Worm (Caenorhabditis elegans): ENCODE data around the gene C07A4.2.

The C07A4.2 gene

DNA sequence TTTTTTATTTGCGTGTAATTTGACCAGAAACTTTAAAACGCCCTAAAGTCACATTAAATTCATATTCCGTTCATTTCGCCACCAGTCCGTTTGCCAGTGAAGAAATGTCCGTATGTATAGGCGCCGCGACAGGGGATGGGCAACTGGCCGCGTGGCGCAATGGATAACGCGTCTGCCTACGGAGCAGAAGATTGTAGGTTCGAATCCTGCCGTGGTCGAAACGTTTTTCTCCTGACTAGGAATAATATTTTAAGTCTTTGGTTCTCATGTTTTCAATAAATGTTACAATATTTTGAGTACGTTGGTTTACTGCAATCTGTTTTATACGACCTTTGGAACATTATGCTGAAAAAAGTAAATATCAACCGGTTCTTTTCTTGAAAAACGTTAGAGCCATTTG is 27.0 kb upstream of the C07A4.2 start (continued):
- 0 out of 2 replicates have a peak, but pooled peaks have one; percentile 11 for TF ChIP-seq B0019.2 (GFP tag; conservative IDR thresholded peaks at IDR 0.05)
- peak; percentile 64 for TF ChIP-seq K11D2.4 (GFP tag; IDR thresholded peaks at IDR 0.05)
- peak; percentile 19 for TF ChIP-seq F57A8.1 (GFP tag; optimal IDR thresholded peaks at IDR 0.05)
- TF ChIP-seq tlf-1 (GFP tag; optimal IDR thresholded peaks at IDR 0.05) = peak; percentile 41
- TF ChIP-seq ama-1 (optimal IDR thresholded peaks at IDR 0.05) = no peak
- TF ChIP-seq ama-1 (GFP tag; optimal IDR thresholded peaks at IDR 0.05) = peak; percentile 62 to 75
- TF ChIP-seq tbp1 (GFP tag; optimal IDR thresholded peaks at IDR 0.05) = peak; percentile 95
- peak; percentile 57 for TF ChIP-seq hlh-12 (tag; optimal IDR thresholded peaks at IDR 0.05)
- TF ChIP-seq snpc-3.4 (tag; optimal IDR thresholded peaks at IDR 0.05) = peak; percentile 69
- peak; percentile 55 for TF ChIP-seq gei-17 (GFP tag; optimal IDR thresholded peaks at IDR 0.05)
- TF ChIP-seq nhr-90 (tag; optimal IDR thresholded peaks at IDR 0.05) = peak; percentile 75
- peak; percentile 33; the same call in 1 of the 2 replicates for TF ChIP-seq egl-44 (GFP tag; IDR thresholded peaks at IDR 0.05)
- TF ChIP-seq mxl-1 (tag; optimal IDR thresholded peaks at IDR 0.05) = peak; percentile 62
- peak; percentile 80; the same call in 1 of the 2 replicates for TF ChIP-seq sea-2 (GFP tag; IDR thresholded peaks at IDR 0.05)
- no peak for TF ChIP-seq ets-4 (GFP tag; optimal IDR thresholded peaks at IDR 0.05)
- TF ChIP-seq mes-4 (tag; optimal IDR thresholded peaks at IDR 0.05) = peak; percentile 37
- TF ChIP-seq rec-8 (tag; optimal IDR thresholded peaks at IDR 0.05) = peak; percentile 68 to 88
- TF ChIP-seq dox-1 (GFP tag; IDR thresholded peaks at IDR 0.05) = peak; percentile 85
- TF ChIP-seq attf-5 (GFP tag; optimal IDR thresholded peaks at IDR 0.05) = peak; percentile 66
- peak; percentile 70 for TF ChIP-seq nhr-179 (tag; optimal IDR thresholded peaks at IDR 0.05)
- TF ChIP-seq ztf-28 (GFP tag; IDR thresholded peaks at IDR 0.05) = peak; percentile 72
- TF ChIP-seq snpc-1.3 (tag; optimal IDR thresholded peaks at IDR 0.05; ENCODE audit: insufficient read depth) = peak; percentile 73
- TF ChIP-seq ceh-100 (GFP tag; IDR thresholded peaks at IDR 0.05) = peak; percentile 48; the same call in 1 of the 2 replicates
- peak; percentile 90 for TF ChIP-seq B0261.1 (tag; optimal IDR thresholded peaks at IDR 0.05)
- peak; percentile 60 for TF ChIP-seq ztf-18 (tag; optimal IDR thresholded peaks at IDR 0.05)
- TF ChIP-seq Y79H2A.3 (GFP tag; conservative IDR thresholded peaks at IDR 0.05) = no peak
- 0 out of 2 replicates have a peak, but pooled peaks have one; percentile 21 for TF ChIP-seq Y95B8A.8 (GFP tag; IDR thresholded peaks at IDR 0.05)
- TF ChIP-seq repo-1 (tag; optimal IDR thresholded peaks at IDR 0.05) = peak; percentile 84
- no peak for TF ChIP-seq hsf-1 (GFP tag; IDR thresholded peaks at IDR 0.05)
- peak; percentile 11 for TF ChIP-seq F22D6.2 (tag; optimal IDR thresholded peaks at IDR 0.05)
- TF ChIP-seq F52B5.7 (tag; optimal IDR thresholded peaks at IDR 0.05) = peak; percentile 63
- TF ChIP-seq ceh-27 (GFP tag; optimal IDR thresholded peaks at IDR 0.05) = peak; percentile 63
- TF ChIP-seq rcor-1 (GFP tag; IDR thresholded peaks at IDR 0.05) = peak; percentile 74
- peak; percentile 59 for TF ChIP-seq athp-1 (tag; optimal IDR thresholded peaks at IDR 0.05)
- peak; percentile 38 for TF ChIP-seq somi-1 (GFP tag; optimal IDR thresholded peaks at IDR 0.05)
- peak; percentile 1 for TF ChIP-seq F23B12.7 (tag; optimal IDR thresholded peaks at IDR 0.05; ENCODE audit: insufficient read depth)
- TF ChIP-seq snpc-4 (GFP tag; optimal IDR thresholded peaks at IDR 0.05) = peak; percentile 74
- peak in 3 of 4 experiments; percentile 44 to 69 (median 48) for TF ChIP-seq snpc-4 (tag; optimal IDR thresholded peaks at IDR 0.05)
- no peak for TF ChIP-seq dpff-1 (tag; optimal IDR thresholded peaks at IDR 0.05)
- TF ChIP-seq hrde-1 (tag; optimal IDR thresholded peaks at IDR 0.05; ENCODE audit: borderline replicate concordance) = peak; percentile 73
- peak; percentile 56 for TF ChIP-seq lsy-27 (tag; optimal IDR thresholded peaks at IDR 0.05; ENCODE audit: borderline replicate concordance, insufficient read depth)
- peak; percentile 84 for TF ChIP-seq chd-7 (tag; optimal IDR thresholded peaks at IDR 0.05)
- TF ChIP-seq sptf-2 (GFP tag; optimal IDR thresholded peaks at IDR 0.05) = no peak
- peak; percentile 55 for TF ChIP-seq lin-54 (GFP tag; optimal IDR thresholded peaks at IDR 0.05)
- TF ChIP-seq dpl-1 (GFP tag; optimal IDR thresholded peaks at IDR 0.05) = no peak
- TF ChIP-seq ekl-4 (GFP tag; IDR thresholded peaks at IDR 0.05) = no peak
- TF ChIP-seq sdz-38 (tag; optimal IDR thresholded peaks at IDR 0.05) = no peak
- peak; percentile 91 for TF ChIP-seq ztf-25 (GFP tag; IDR thresholded peaks at IDR 0.05)
